Fruit fly (Drosophila melanogaster) whole organism, embryonic: ENCODE measurements around the gene CG17612.

Experiments used
- Antp ChIP-seq: fragments of 200-800 bp; sonication (Bioruptor generic); optimal IDR thresholded peaks from 3 replicates; lab custom pipeline; 2016; ENCODE audit warnings: missing biosample characterization, missing genetic modification characterization
- CG10543 ChIP-seq: fragments of 200-800 bp; sonication (Bioruptor generic); optimal IDR thresholded peaks from 3 replicates; lab custom pipeline; 2017; ENCODE audit warnings: missing biosample characterization, mild to moderate bottlenecking, missing genetic modification characterization, moderate library complexity
- CG10565 ChIP-seq: fragments of 200-800 bp; sonication (Bioruptor generic); optimal IDR thresholded peaks from 3 replicates; lab custom pipeline; 2016; ENCODE audit warnings: missing biosample characterization, mild to moderate bottlenecking, missing genetic modification characterization
- CG11504 ChIP-seq: fragments of 200-800 bp; sonication (Bioruptor generic); optimal IDR thresholded peaks from 3 replicates; lab custom pipeline; 2019; ENCODE audit warnings: missing biosample characterization, mild to moderate bottlenecking, missing genetic modification characterization, moderate library complexity
- CG1602 ChIP-seq: fragments of 200-800 bp; sonication (Bioruptor generic); optimal IDR thresholded peaks from 3 replicates; lab custom pipeline; 2016; ENCODE audit warnings: missing biosample characterization, missing genetic modification characterization
- CG17359 ChIP-seq: fragments of 200-800 bp; sonication (Bioruptor generic); optimal IDR thresholded peaks from 3 replicates; lab custom pipeline; 2018; ENCODE audit warnings: missing biosample characterization, mild to moderate bottlenecking, missing genetic modification characterization, moderate library complexity
- CG2202 ChIP-seq: fragments of 200-800 bp; sonication (Bioruptor generic); optimal IDR thresholded peaks from 2 replicates; lab custom pipeline; 2018; ENCODE audit warnings: missing biosample characterization, mild to moderate bottlenecking, missing genetic modification characterization
- CG34376 ChIP-seq: fragments of 200-800 bp; sonication (Bioruptor generic); optimal IDR thresholded peaks from 2 replicates; lab custom pipeline; 2018; ENCODE audit warnings: missing biosample characterization, mild to moderate bottlenecking, missing genetic modification characterization
- CG3847 ChIP-seq: fragments of 200-800 bp; sonication (Bioruptor generic); IDR thresholded peaks from 2 replicates; pipeline ENCODE4 v1.3.6; 2022; ENCODE audit warnings: missing biosample characterization, missing genetic modification characterization
- CG4328 ChIP-seq: fragments of 200-800 bp; sonication (Bioruptor generic); optimal IDR thresholded peaks from 3 replicates; lab custom pipeline; 2017; ENCODE audit warnings: missing biosample characterization, missing genetic modification reagents, missing genetic modification characterization
- CG7745 ChIP-seq: fragments of 200-800 bp; sonication (Bioruptor generic); optimal IDR thresholded peaks from 2 replicates; lab custom pipeline; 2018; ENCODE audit warnings: missing biosample characterization, mild to moderate bottlenecking, missing genetic modification characterization, moderate library complexity
- CG7963 ChIP-seq: fragments of 200-800 bp; sonication (Bioruptor generic); IDR thresholded peaks from 3 replicates; pipeline ENCODE4 v1.3.6; 2022; ENCODE audit warnings: missing biosample characterization, missing genetic modification characterization; ENCODE audit not compliant: partially characterized antibody
- CG8478 ChIP-seq: fragments of >200 bp; optimal IDR thresholded peaks from 2 replicates; lab custom pipeline; 2018
- CG8924 ChIP-seq: fragments of 200-800 bp; optimal IDR thresholded peaks from 3 replicates; lab custom pipeline; 2019; ENCODE audit warnings: missing biosample characterization, mild to moderate bottlenecking, missing genetic modification characterization, moderate library complexity
- Dbx ChIP-seq: fragments of 200-800 bp; sonication (Bioruptor generic); IDR thresholded peaks from 3 replicates; pipeline ENCODE4 v1.3.6; 2022; ENCODE audit warnings: missing biosample characterization, missing genetic modification characterization
- Gsc ChIP-seq: fragments of 200-800 bp; sonication (Bioruptor generic); IDR thresholded peaks from 2 replicates; pipeline ENCODE4 v1.3.6; 2022; ENCODE audit warnings: missing biosample characterization, missing genetic modification characterization
- Hr78 ChIP-seq, 2 experiments: fragments of 200-800 bp in 1 of 2; fragments of >200 bp in 1 of 2; sonication (Bioruptor generic) in 1 of 2; optimal IDR thresholded peaks; 2 replicates each; lab custom pipeline; 2017 to 2019; ENCODE audit warnings: missing biosample characterization in 2 of 2, missing genetic modification characterization in 2 of 2, mild to moderate bottlenecking in 1 of 2, moderate library complexity in 1 of 2
- Med ChIP-seq: fragments of 200-800 bp; sonication (Bioruptor generic); peaks from one replicate; lab custom pipeline; 2016; ENCODE audit warnings: missing biosample characterization, missing genetic modification characterization, mild to moderate bottlenecking, inconsistent platforms, moderate library complexity
- NC2β ChIP-seq: fragments of 200-800 bp; sonication (Bioruptor generic); optimal IDR thresholded peaks from 2 replicates; lab custom pipeline; 2016; ENCODE audit warnings: missing biosample characterization, missing genetic modification characterization
- Pdp1 ChIP-seq, 2 experiments: fragments of 200-800 bp; sonication (Bioruptor generic); optimal IDR thresholded peaks; 3 replicates each; lab custom pipeline; 2016; ENCODE audit warnings: missing biosample characterization in 2 of 2, missing genetic modification characterization in 2 of 2, mild to moderate bottlenecking in 1 of 2, moderate library complexity in 1 of 2
- Spps ChIP-seq: fragments of 200-800 bp; sonication (Bioruptor generic); optimal IDR thresholded peaks from 2 replicates; lab custom pipeline; 2018; ENCODE audit warnings: missing biosample characterization, mild to moderate bottlenecking, missing genetic modification characterization
- TFAM ChIP-seq: fragments of 200-800 bp; sonication (Bioruptor generic); optimal IDR thresholded peaks from 2 replicates; lab custom pipeline; 2017; ENCODE audit warnings: missing biosample characterization, missing genetic modification characterization, inconsistent platforms
- Xbp1 ChIP-seq: fragments of 200-800 bp; sonication (Bioruptor generic); optimal IDR thresholded peaks from 3 replicates; lab custom pipeline; 2016; ENCODE audit warnings: missing biosample characterization, mild to moderate bottlenecking, missing genetic modification characterization
- al ChIP-seq: fragments of 200-800 bp; sonication (Bioruptor generic); IDR thresholded peaks from 2 replicates; pipeline ENCODE4 v1.3.6; 2022; ENCODE audit warnings: missing biosample characterization, missing genetic modification characterization
- ci ChIP-seq: fragments of 200-800 bp; sonication (Bioruptor generic); IDR thresholded peaks from 3 replicates; pipeline ENCODE4 v1.3.6; 2022; ENCODE audit warnings: missing biosample characterization, missing genetic modification characterization
- cwo ChIP-seq: fragments of 200-800 bp; sonication (Bioruptor generic); optimal IDR thresholded peaks from 3 replicates; lab custom pipeline; 2017; ENCODE audit warnings: missing biosample characterization, missing genetic modification characterization, mild to moderate bottlenecking, moderate library complexity, missing genetic modification reagents
- dmrt99B ChIP-seq: fragments of 200-800 bp; sonication (Bioruptor generic); optimal IDR thresholded peaks from 2 replicates; lab custom pipeline; 2018; ENCODE audit warnings: missing biosample characterization, mild to moderate bottlenecking, missing genetic modification characterization, moderate library complexity
- fru ChIP-seq: fragments of >200 bp; optimal IDR thresholded peaks from 2 replicates; lab custom pipeline; 2017
- ham ChIP-seq: fragments of 200-800 bp; sonication (Bioruptor generic); IDR thresholded peaks from 2 replicates; pipeline ENCODE4 v1.3.6; 2022; ENCODE audit warnings: missing biosample characterization, missing genetic modification characterization
- hth ChIP-seq: fragments of >200 bp; optimal IDR thresholded peaks from 2 replicates; lab custom pipeline; 2017; ENCODE audit warnings: inconsistent platforms
- kay ChIP-seq: fragments of 200-800 bp; sonication (Bioruptor generic); optimal IDR thresholded peaks from 2 replicates; lab custom pipeline; 2016; ENCODE audit warnings: missing biosample characterization, missing genetic modification characterization
- lbe ChIP-seq: fragments of 200-800 bp; sonication (Bioruptor generic); optimal IDR thresholded peaks from 2 replicates; lab custom pipeline; 2016; ENCODE audit warnings: missing biosample characterization, mild to moderate bottlenecking, missing genetic modification characterization
- lilli ChIP-seq: fragments of 200-800 bp; sonication (Bioruptor generic); optimal IDR thresholded peaks from 3 replicates; lab custom pipeline; 2016; ENCODE audit warnings: missing biosample characterization, missing genetic modification characterization
- nom ChIP-seq: fragments of 200-800 bp; sonication (Bioruptor generic); optimal IDR thresholded peaks from 2 replicates; lab custom pipeline; 2017; ENCODE audit warnings: missing biosample characterization, missing genetic modification characterization, mild to moderate bottlenecking, moderate library complexity, missing genetic modification reagents
- slou ChIP-seq: fragments of 200-800 bp; sonication (Bioruptor generic); optimal IDR thresholded peaks from 3 replicates; lab custom pipeline; 2016; ENCODE audit warnings: missing biosample characterization, missing genetic modification characterization
- sna ChIP-seq: fragments of 200-800 bp; sonication (Bioruptor generic); IDR thresholded peaks from 2 replicates; pipeline ENCODE4 v1.3.6; 2022; ENCODE audit warnings: missing biosample characterization, missing genetic modification characterization; ENCODE audit not compliant: partially characterized antibody
- sr ChIP-seq: fragments of 200-800 bp; sonication (Bioruptor generic); IDR thresholded peaks from 3 replicates; pipeline ENCODE4 v1.3.6; 2022; ENCODE audit warnings: missing biosample characterization, missing genetic modification characterization
- sug ChIP-seq: fragments of 200-800 bp; optimal IDR thresholded peaks from 2 replicates; lab custom pipeline; 2019; ENCODE audit warnings: missing biosample characterization, mild to moderate bottlenecking, missing genetic modification characterization, moderate library complexity

CG17612 gene

dm6 chr2L:4393842-4394421, 11.4 kb upstream of the CG17612 start, which contains the start of gene CG3652 (continued):
- TF ChIP-seq CG4328 (GFP tag; lab: Kevin White, UChicago), result no peak
- TF ChIP-seq Xbp1, result peak; percentile 49
- TF ChIP-seq al (GFP tag; lab: Robert Waterston, UW), result peak; percentile 20; the same call in 1 of the 2 replicates
- TF ChIP-seq slou (GFP tag; lab: Kevin White, UChicago), result peak; percentile 27
- no peak for TF ChIP-seq CG10543 (GFP tag; lab: Kevin White, UChicago)
- no peak for TF ChIP-seq sr (GFP tag; lab: Robert Waterston, UW)
- peak; percentile 14 for TF ChIP-seq NC2β (GFP tag; lab: Kevin White, UChicago)
- TF ChIP-seq sna (GFP tag; lab: Robert Waterston, UW), result peak; percentile 18; the same call in 1 of the 2 replicates
- TF ChIP-seq dmrt99B (tag; lab: Kevin White, UChicago), result no peak
- TF ChIP-seq lilli, result peak; percentile 61
- no peak for TF ChIP-seq CG11504 (tag; lab: Kevin White, UChicago)
- no peak for TF ChIP-seq Gsc (GFP tag; lab: Robert Waterston, UW)
- peak; percentile 19 for TF ChIP-seq CG8924 (tag; lab: Kevin White, UChicago)

- TF ChIP-seq CG2202 (tag; lab: Kevin White, UChicago), result no peak
- TF ChIP-seq kay (GFP tag; lab: Kevin White, UChicago), result no peak
- peak in 1 of 2 experiments; percentile 68 for TF ChIP-seq Hr78 (GFP tag; optimal IDR thresholded peaks at IDR 0.05; lab: Kevin White, UChicago)
- peak; percentile 91 for TF ChIP-seq CG34376
- TF ChIP-seq Spps (tag; lab: Kevin White, UChicago), result no peak
- no peak for TF ChIP-seq CG3847 (GFP tag; lab: Robert Waterston, UW)
- TF ChIP-seq Med (GFP tag; lab: Kevin White, UChicago), result peak; percentile 28
- TF ChIP-seq sug (tag; lab: Kevin White, UChicago), result peak; percentile 79
- peak in 1 of 2 experiments; percentile 76 for TF ChIP-seq Pdp1 (GFP tag; optimal IDR thresholded peaks at IDR 0.05; lab: Kevin White, UChicago)
- TF ChIP-seq Antp (GFP tag; lab: Kevin White, UChicago), result no peak
- peak; percentile 94 for TF ChIP-seq cwo (GFP tag; lab: Kevin White, UChicago)
- TF ChIP-seq CG17359 (tag; lab: Kevin White, UChicago), result no peak
- TF ChIP-seq CG10543 (GFP tag; lab: Kevin White, UChicago), result peak; percentile 50
- no peak for TF ChIP-seq CG7963
Observed at dm6 chr2L:4389405-4390115, 7.0 kb upstream of the CG17612 start.

dm6 chr2L:4388027-4388426, 5.5 kb upstream of the CG17612 start, which contains the start of gene Tps1:
Tps1 (plus strand) TSS chr2L:4388327.
- TF ChIP-seq CG10565 (no peak), TFAM (no peak), CG8478 (lab: Kevin White, UChicago) (no peak), CG1602 (no peak), fru (lab: Kevin White, UChicago) (no peak), lbe (GFP tag; lab: Kevin White, UChicago) (no peak), hth (lab: Kevin White, UChicago) (no peak), Dbx (GFP tag; lab: Robert Waterston, UW) (no peak), CG34376 (peak; percentile 64), ci (GFP tag; lab: Robert Waterston, UW) (no peak), CG7745 (tag; lab: Kevin White, UChicago) (no peak), sug (tag; lab: Kevin White, UChicago) (peak; percentile 6), ham (GFP tag; lab: Robert Waterston, UW) (0 out of 2 replicates have a peak, but pooled peaks have one; percentile 12), nom (GFP tag; lab: Kevin White, UChicago) (peak; percentile 42), dmrt99B (tag; lab: Kevin White, UChicago) (no peak)
